Worm (Caenorhabditis elegans) whole organism, midembryonic: ENCODE results near the gene txt-19.

Experiments used
- cog-1 ChIP-seq: sonication (generic microtip); optimal IDR thresholded peaks from 2 replicates; lab custom pipeline; 2016; ENCODE audit warnings: missing genetic modification characterization, missing compliant biosample characterization
- flt-1 ChIP-seq: fragments of 200-800 bp; sonication (Bioruptor generic); IDR thresholded peaks from 2 replicates; pipeline ENCODE4 v1.3.6; 2022; ENCODE audit warnings: missing genetic modification characterization, missing compliant biosample characterization
- ref-1 ChIP-seq: fragments of 200-800 bp; sonication (Bioruptor generic); conservative IDR thresholded peaks from 2 replicates; pipeline ENCODE4 v1.3.6; 2022; ENCODE audit warnings: missing genetic modification reagents, missing genetic modification characterization, missing compliant biosample characterization
- tab-1 ChIP-seq: fragments of 200-800 bp; sonication (Bioruptor generic); IDR thresholded peaks from 2 replicates; pipeline ENCODE4 v1.3.6; 2022; ENCODE audit warnings: missing genetic modification characterization, missing compliant biosample characterization

DNA sequence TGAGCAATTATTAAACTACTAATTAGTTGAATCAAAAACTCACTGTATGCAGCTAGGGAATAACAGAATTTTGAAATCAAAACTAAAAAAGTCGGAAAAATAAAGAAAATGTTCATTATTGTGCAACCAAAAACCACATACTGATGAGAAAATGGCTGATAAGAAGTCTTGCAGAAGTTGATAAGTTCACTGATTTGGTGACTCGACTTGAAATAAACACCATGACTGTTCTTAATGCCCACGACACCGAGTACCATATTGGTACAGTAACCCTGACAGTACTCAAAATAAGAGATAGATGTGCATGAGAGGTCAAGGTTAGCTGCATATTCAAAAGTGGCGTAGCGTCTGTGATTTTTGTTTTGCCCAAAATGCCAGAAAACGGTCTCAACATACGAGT lies 40.3 kb downstream of the txt-19 start:
- no peak for TF ChIP-seq flt-1 (GFP tag; lab: Robert Waterston, UW)
- no peak for TF ChIP-seq ref-1 (GFP tag; lab: Robert Waterston, UW)
- TF ChIP-seq cog-1 (tag; lab: Kevin White, UChicago), result no peak
- no peak for TF ChIP-seq tab-1
